Worm (Caenorhabditis elegans): ENCODE results near the gene B0546.4.
A peak's percentile ranks its signal among the peaks of the same experiment; 100 is the strongest.

B0546.4 gene

DNA sequence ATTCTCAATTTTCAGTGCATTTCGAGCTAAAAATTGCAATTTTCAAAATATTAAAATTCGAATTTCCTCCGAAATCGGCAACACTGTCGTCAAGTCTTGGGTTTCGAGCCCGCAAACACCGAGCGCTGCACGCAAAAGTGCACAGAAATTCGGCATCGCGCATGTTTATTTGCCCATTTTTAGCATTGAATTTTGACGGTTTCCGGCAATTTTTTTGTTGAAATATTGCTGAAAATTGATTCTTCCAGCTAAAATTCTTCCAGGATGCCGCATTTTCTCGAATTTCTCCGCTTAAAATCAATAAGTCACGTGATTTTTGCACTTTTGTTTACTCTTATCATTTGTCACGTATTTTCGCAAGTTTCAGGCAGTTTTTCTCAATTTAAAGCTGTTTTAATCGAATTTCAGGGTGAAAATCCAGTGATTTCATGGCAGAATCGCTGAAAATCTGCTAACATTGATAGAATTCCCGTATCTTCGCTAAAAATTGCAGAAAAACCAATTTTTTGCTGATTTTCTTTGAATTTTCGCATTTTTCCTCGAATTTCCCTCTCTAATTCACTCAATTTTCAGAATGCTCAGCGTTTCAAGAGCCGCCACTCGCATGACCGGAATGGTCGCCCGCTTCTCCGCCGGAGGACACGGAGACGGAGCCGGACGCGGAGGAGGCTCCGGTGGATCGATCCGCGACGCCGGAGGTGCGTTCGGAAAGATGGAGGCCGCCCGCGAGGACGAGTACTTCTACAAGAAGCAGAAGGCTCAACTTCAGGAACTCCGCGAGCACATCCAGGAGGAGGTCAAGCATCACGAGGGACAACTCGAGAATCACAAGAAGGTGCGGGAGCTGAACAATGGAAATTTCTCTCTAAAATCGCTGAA lies 1.6 kb upstream of the B0546.4 start, which contains the start of gene mai-2 (continued):
- TF ChIP-seq Y56A3A.18 (GFP tag; IDR thresholded peaks at IDR 0.05) (no peak), ceh-27 (GFP tag; optimal IDR thresholded peaks at IDR 0.05) (peak; percentile 20), Y95B8A.8 (GFP tag; IDR thresholded peaks at IDR 0.05) (no peak), T26A5.8 (tag; optimal IDR thresholded peaks at IDR 0.05) (no peak), gei-17 (GFP tag; optimal IDR thresholded peaks at IDR 0.05) (no peak), lin-35 (GFP tag; optimal IDR thresholded peaks at IDR 0.05) (peak in 1 of 3 experiments; percentile 82), nhr-80 (tag; optimal IDR thresholded peaks at IDR 0.05) (no peak), ztf-25 (GFP tag; IDR thresholded peaks at IDR 0.05) (no peak), madf-8 (GFP tag; conservative IDR thresholded peaks at IDR 0.05) (no peak), snpc-4 (GFP tag; optimal IDR thresholded peaks at IDR 0.05) (no peak), snpc-4 (tag; optimal IDR thresholded peaks at IDR 0.05) (no peak), cebp-2 (GFP tag; IDR thresholded peaks at IDR 0.05) (no peak), ceh-100 (GFP tag; IDR thresholded peaks at IDR 0.05) (no peak), attf-3 (GFP tag; conservative IDR thresholded peaks at IDR 0.05) (0 out of 2 replicates have a peak, but pooled peaks have one; percentile 10), F55B11.4 (tag; optimal IDR thresholded peaks at IDR 0.05; ENCODE audit: borderline replicate concordance, insufficient read depth) (no peak), aptf-3 (GFP tag; IDR thresholded peaks at IDR 0.05) (no peak), tlf-1 (GFP tag; optimal IDR thresholded peaks at IDR 0.05) (no peak), nhr-120 (GFP tag; IDR thresholded peaks at IDR 0.05) (no peak), F33H1.4 (GFP tag; IDR thresholded peaks at IDR 0.05) (peak; percentile 24; the same call in 1 of the 2 replicates), C17E4.6 (GFP tag; IDR thresholded peaks at IDR 0.05) (no peak), hmg-20 (GFP tag; IDR thresholded peaks at IDR 0.05) (no peak), mcd-1 (GFP tag; IDR thresholded peaks at IDR 0.05) (peak; percentile 52), zim-3 (tag; optimal IDR thresholded peaks at IDR 0.05) (no peak), hsf-1 (GFP tag; IDR thresholded peaks at IDR 0.05) (no peak), F39B2.1 (GFP tag; IDR thresholded peaks at IDR 0.05) (no peak), dox-1 (GFP tag; IDR thresholded peaks at IDR 0.05) (no peak; the same call in 1 of the 2 replicates), mel-28 (tag; optimal IDR thresholded peaks at IDR 0.05; ENCODE audit: borderline replicate concordance) (no peak), ceh-91 (GFP tag; IDR thresholded peaks at IDR 0.05) (no peak), rec-8 (tag; optimal IDR thresholded peaks at IDR 0.05) (no peak), nhr-27 (tag; optimal IDR thresholded peaks at IDR 0.05) (no peak), bed-1 (GFP tag; IDR thresholded peaks at IDR 0.05) (no peak), B0336.3 (GFP tag; IDR thresholded peaks at IDR 0.05) (no peak), him-1 (tag; optimal IDR thresholded peaks at IDR 0.05) (no peak), hmg-1.2 (GFP tag; IDR thresholded peaks at IDR 0.05) (peak; percentile 41), Y53G8AR.9 (GFP tag; conservative IDR thresholded peaks at IDR 0.05) (no peak), mxl-1 (tag; optimal IDR thresholded peaks at IDR 0.05) (no peak)

DNA sequence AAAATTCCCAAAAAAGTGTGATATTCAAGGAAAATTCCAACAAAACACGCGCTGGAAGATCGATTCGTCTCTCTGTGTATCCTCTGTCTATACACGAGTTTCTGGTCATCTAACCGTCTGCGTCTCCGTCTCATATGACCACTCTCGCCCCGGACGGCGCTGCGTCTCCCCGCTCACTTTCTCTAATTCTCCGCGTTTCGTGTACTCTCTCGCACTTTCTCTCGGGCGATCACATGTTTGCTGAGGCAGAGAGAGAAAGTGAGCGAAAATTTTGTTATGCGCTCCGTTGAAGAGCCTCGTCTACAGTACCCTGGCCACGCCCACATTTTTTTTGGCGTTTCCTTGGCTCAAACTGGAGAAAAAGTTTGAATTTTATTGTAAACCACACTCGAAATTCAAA lies 646 bp upstream of the B0546.4 start:
- TF ChIP-seq dpl-1 (GFP tag; optimal IDR thresholded peaks at IDR 0.05), result peak; percentile 10
- peak; percentile 66 for TF ChIP-seq chd-7 (tag; optimal IDR thresholded peaks at IDR 0.05)
- TF ChIP-seq tbp1 (GFP tag; optimal IDR thresholded peaks at IDR 0.05), result peak; percentile 51
- peak; percentile 88 for TF ChIP-seq Y53G8AR.9 (GFP tag; conservative IDR thresholded peaks at IDR 0.05)
- TF ChIP-seq madf-10 (tag; optimal IDR thresholded peaks at IDR 0.05), result peak; percentile 71
- peak; percentile 60 for TF ChIP-seq ets-4 (GFP tag; optimal IDR thresholded peaks at IDR 0.05)
- no peak for TF ChIP-seq pha-4 (tag; optimal IDR thresholded peaks at IDR 0.05)
- TF ChIP-seq ztf-3 (GFP tag; optimal IDR thresholded peaks at IDR 0.05), result peak; percentile 78
- TF ChIP-seq lsl-1 (GFP tag; optimal IDR thresholded peaks at IDR 0.05), result peak; percentile 26
- TF ChIP-seq F52B5.7 (tag; optimal IDR thresholded peaks at IDR 0.05), result peak; percentile 40
- TF ChIP-seq B0035.1 (tag; optimal IDR thresholded peaks at IDR 0.05), result peak; percentile 37
- peak; percentile 63; the same call in 1 of the 2 replicates for TF ChIP-seq lin-26 (GFP tag; IDR thresholded peaks at IDR 0.05)
- TF ChIP-seq ceh-40 (GFP tag; IDR thresholded peaks at IDR 0.05), result no peak
- TF ChIP-seq egl-44 (GFP tag; IDR thresholded peaks at IDR 0.05), result 0 out of 2 replicates have a peak, but pooled peaks have one; percentile 58

Data from whole organism, young adult.